Worm (Caenorhabditis elegans) whole organism, L2 larva: ENCODE results near the gene spp-3.

Experiments
- F13H6.1 ChIP-seq: sonication (generic microtip); optimal IDR thresholded peaks from 2 replicates; lab custom pipeline; 2016; ENCODE audit warnings: missing genetic modification characterization, missing compliant biosample characterization
- R02D3.7 ChIP-seq: fragments of 150-350 bp; optimal IDR thresholded peaks from 2 replicates; lab custom pipeline; 2014; ENCODE audit warnings: missing biosample characterization, missing genetic modification characterization
- Y55F3AM.14 ChIP-seq: fragments of 200-800 bp; sonication (Bioruptor generic); optimal IDR thresholded peaks from 2 replicates; lab custom pipeline; 2018; ENCODE audit warnings: mild to moderate bottlenecking, missing genetic modification characterization, missing compliant biosample characterization
- alr-1 ChIP-seq: fragments of 150-350 bp; optimal IDR thresholded peaks from 2 replicates; lab custom pipeline; 2014; ENCODE audit warnings: missing biosample characterization, missing genetic modification characterization
- ama-1 ChIP-seq: fragments of 150-350 bp; optimal IDR thresholded peaks from 2 replicates; lab custom pipeline; 2018; ENCODE audit warnings: inconsistent platforms
- crh-2 ChIP-seq: sonication (generic microtip); optimal IDR thresholded peaks from 2 replicates; lab custom pipeline; 2017; ENCODE audit warnings: missing biosample characterization, missing genetic modification characterization
- dmd-4 ChIP-seq: sonication (generic microtip); optimal IDR thresholded peaks from 2 replicates; lab custom pipeline; 2017; ENCODE audit warnings: missing biosample characterization, missing genetic modification characterization
- egl-27 ChIP-seq: sonication (generic microtip); optimal IDR thresholded peaks from 3 replicates; lab custom pipeline; 2017; ENCODE audit warnings: missing biosample characterization, missing genetic modification reagents, missing genetic modification characterization
- elt-1 ChIP-seq: fragments of 150-350 bp; optimal IDR thresholded peaks from 2 replicates; lab custom pipeline; 2014; ENCODE audit warnings: missing biosample characterization, missing genetic modification characterization
- elt-3 ChIP-seq: sonication (generic microtip); optimal IDR thresholded peaks from 2 replicates; lab custom pipeline; 2017; ENCODE audit warnings: missing biosample characterization, missing genetic modification characterization
- fos-1 ChIP-seq: fragments of 150-350 bp; optimal IDR thresholded peaks from 2 replicates; lab custom pipeline; 2014; ENCODE audit warnings: missing biosample characterization, missing genetic modification characterization
- gmeb-1 ChIP-seq: fragments of 150-350 bp; optimal IDR thresholded peaks from 2 replicates; lab custom pipeline; 2014; ENCODE audit warnings: missing biosample characterization, missing genetic modification characterization
- lin-11 ChIP-seq: fragments of 150-350 bp; sonication (generic microtip); optimal IDR thresholded peaks from 2 replicates; lab custom pipeline; 2014; ENCODE audit warnings: missing biosample characterization, missing genetic modification characterization, inconsistent platforms, mixed read lengths
- lin-13 ChIP-seq: fragments of 150-350 bp; optimal IDR thresholded peaks from 2 replicates; lab custom pipeline; 2014; ENCODE audit warnings: missing biosample characterization, missing genetic modification reagents, missing genetic modification characterization
- lsy-2 ChIP-seq, 2 experiments: fragments of 150-350 bp in 1 of 2; sonication (generic microtip) in 1 of 2; optimal IDR thresholded peaks; 2 replicates each; lab custom pipeline; 2014 to 2017; ENCODE audit warnings: missing biosample characterization in 2 of 2, missing genetic modification characterization in 2 of 2
- mab-5 ChIP-seq: fragments of 150-350 bp; optimal IDR thresholded peaks from 2 replicates; lab custom pipeline; 2014; ENCODE audit warnings: missing biosample characterization, missing genetic modification characterization
- mbf-1 ChIP-seq: sonication (generic microtip); optimal IDR thresholded peaks from 2 replicates; lab custom pipeline; 2017; ENCODE audit warnings: missing biosample characterization, missing genetic modification characterization
- mdl-1 ChIP-seq, 2 experiments: fragments of 150-350 bp in 1 of 2; sonication (generic microtip) in 1 of 2; optimal IDR thresholded peaks; 2 replicates each; lab custom pipeline; 2017; ENCODE audit warnings: missing biosample characterization in 2 of 2, missing genetic modification characterization in 2 of 2
- nhr-10 ChIP-seq: sonication (generic microtip); optimal IDR thresholded peaks from 2 replicates; lab custom pipeline; 2017; ENCODE audit warnings: missing biosample characterization, missing genetic modification characterization
- nhr-11 ChIP-seq: fragments of 150-350 bp; optimal IDR thresholded peaks from 2 replicates; lab custom pipeline; 2014; ENCODE audit warnings: missing biosample characterization, missing genetic modification characterization
- nhr-129 ChIP-seq: fragments of 150-350 bp; optimal IDR thresholded peaks from 2 replicates; lab custom pipeline; 2014; ENCODE audit warnings: missing biosample characterization, missing genetic modification characterization
- nhr-21 ChIP-seq: fragments of 150-350 bp; optimal IDR thresholded peaks from 2 replicates; lab custom pipeline; 2014; ENCODE audit warnings: missing biosample characterization, missing genetic modification characterization
- nhr-23 ChIP-seq: fragments of 150-350 bp; optimal IDR thresholded peaks from 2 replicates; lab custom pipeline; 2014; ENCODE audit warnings: missing biosample characterization, missing genetic modification reagents, missing genetic modification characterization
- nhr-25 ChIP-seq: fragments of 150-350 bp; sonication (generic microtip); optimal IDR thresholded peaks from 3 replicates; lab custom pipeline; 2014; ENCODE audit warnings: missing biosample characterization, missing genetic modification characterization
- nhr-6 ChIP-seq: fragments of 150-350 bp; optimal IDR thresholded peaks from 2 replicates; lab custom pipeline; 2014; ENCODE audit warnings: missing biosample characterization, missing genetic modification characterization
- sem-4 ChIP-seq: fragments of 150-350 bp; optimal IDR thresholded peaks from 2 replicates; lab custom pipeline; 2014; ENCODE audit warnings: missing biosample characterization, missing genetic modification reagents, missing genetic modification characterization
- sma-3 ChIP-seq: sonication (generic microtip); optimal IDR thresholded peaks from 2 replicates; lab custom pipeline; 2016; ENCODE audit warnings: missing genetic modification reagents, missing genetic modification characterization, missing compliant biosample characterization
- sma-9 ChIP-seq, 2 experiments: fragments of 150-350 bp in 1 of 2; sonication (generic microtip) in 1 of 2; optimal IDR thresholded peaks; 2 replicates each; lab custom pipeline; 2014 to 2016; ENCODE audit warnings: missing genetic modification characterization in 2 of 2, mild to moderate bottlenecking in 1 of 2, missing biosample characterization in 1 of 2, missing compliant biosample characterization in 1 of 2, missing genetic modification reagents in 1 of 2, moderate library complexity in 1 of 2
- snpc-4 ChIP-seq: fragments of 150-350 bp; optimal IDR thresholded peaks from 2 replicates; lab custom pipeline; 2014; ENCODE audit warnings: missing biosample characterization, missing genetic modification characterization
- unc-39 ChIP-seq: fragments of 150-350 bp; optimal IDR thresholded peaks from 2 replicates; lab custom pipeline; 2014; ENCODE audit warnings: missing biosample characterization, missing genetic modification characterization
- unc-55 ChIP-seq: fragments of 150-350 bp; sonication (generic microtip); optimal IDR thresholded peaks from 3 replicates; lab custom pipeline; 2014; ENCODE audit warnings: missing biosample characterization, missing genetic modification reagents, missing genetic modification characterization
- unc-62 ChIP-seq: fragments of 150-350 bp; optimal IDR thresholded peaks from 2 replicates; lab custom pipeline; 2014; ENCODE audit warnings: missing biosample characterization, missing genetic modification reagents, missing genetic modification characterization
- ztf-11 ChIP-seq: sonication (generic microtip); optimal IDR thresholded peaks from 2 replicates; lab custom pipeline; 2017; ENCODE audit warnings: missing biosample characterization, missing genetic modification characterization
- ztf-4 ChIP-seq: fragments of 150-350 bp; optimal IDR thresholded peaks from 2 replicates; lab custom pipeline; 2014; ENCODE audit warnings: missing biosample characterization, missing genetic modification characterization

The spp-3 gene

DNA sequence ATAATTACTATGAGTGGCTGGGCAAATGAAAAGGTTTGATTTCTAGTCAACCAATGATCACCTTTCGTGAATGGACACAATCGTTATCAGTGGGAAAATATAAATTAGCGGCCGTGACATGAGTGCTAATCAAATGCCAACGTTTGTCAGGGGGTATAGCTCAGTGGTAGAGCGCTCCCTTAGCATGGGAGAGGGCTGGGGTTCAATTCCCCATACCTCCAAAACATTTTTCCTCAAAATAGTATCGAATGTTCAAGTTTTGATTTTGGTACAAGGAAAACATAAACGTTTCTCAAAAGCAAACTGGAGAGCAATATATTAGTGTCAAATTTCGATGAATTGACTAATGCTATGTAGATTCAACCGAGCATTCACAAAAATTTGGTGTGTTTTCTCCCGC is 8.5 kb upstream of the spp-3 start:
- TF ChIP-seq elt-3 (no peak), nhr-21 (tag; lab: Kevin White, UChicago) (peak; percentile 53), lsy-2 (tag; optimal IDR thresholded peaks at IDR 0.05; lab: Kevin White, UChicago) (peak in 1 of 2 experiments; percentile 30), dmd-4 (tag; lab: Kevin White, UChicago) (no peak), F13H6.1 (peak; percentile 39), nhr-10 (tag; lab: Kevin White, UChicago) (peak; percentile 34), crh-2 (tag; lab: Kevin White, UChicago) (peak; percentile 23), egl-27 (tag; lab: Kevin White, UChicago) (no peak), sma-3 (GFP tag; lab: Kevin White, UChicago) (peak; percentile 52), alr-1 (no peak), fos-1 (tag; lab: Kevin White, UChicago) (peak; percentile 25), sma-9 (GFP tag; optimal IDR thresholded peaks at IDR 0.05; lab: Kevin White, UChicago) (peak; percentile 62), sma-9 (tag; optimal IDR thresholded peaks at IDR 0.05; lab: Kevin White, UChicago) (no peak), gmeb-1 (no peak), nhr-129 (peak; percentile 24)

DNA sequence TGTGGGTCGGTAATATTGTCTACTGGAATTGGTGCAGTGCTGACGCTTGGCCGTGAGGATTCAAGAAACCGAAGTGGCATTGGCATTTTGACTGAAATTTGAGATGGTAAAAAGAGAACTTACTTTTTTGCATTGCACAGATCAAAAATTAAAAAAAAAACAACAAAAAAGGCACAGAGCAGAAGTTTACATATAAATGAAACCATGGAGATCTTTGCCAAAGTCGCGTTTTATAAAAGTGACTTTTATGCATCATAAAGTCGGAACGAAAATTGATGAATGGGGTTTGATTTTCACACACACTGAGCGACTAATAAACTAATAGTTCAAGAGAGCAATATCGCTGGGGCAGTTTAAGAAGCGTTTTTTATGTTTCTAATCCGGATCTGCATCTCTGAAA is 7.2 kb upstream of the spp-3 start, which contains the start of gene T08A9.13:
Gene T08A9.13, minus strand, starts transcription at position 101 of the 400 bp plus-strand sequence.
- TF ChIP-seq R02D3.7 (tag; lab: Kevin White, UChicago) (no peak), mbf-1 (no peak), fos-1 (tag; lab: Kevin White, UChicago) (no peak), gmeb-1 (no peak), ztf-4 (tag; lab: Kevin White, UChicago) (no peak), mab-5 (no peak), nhr-25 (tag; lab: Kevin White, UChicago) (no peak), unc-62 (GFP tag; lab: Kevin White, UChicago) (no peak), ama-1 (lab: Kevin White, UChicago) (no peak), snpc-4 (tag; lab: Kevin White, UChicago) (no peak), dmd-4 (tag; lab: Kevin White, UChicago) (no peak), Y55F3AM.14 (GFP tag; lab: Kevin White, UChicago) (no peak), unc-39 (no peak)

DNA sequence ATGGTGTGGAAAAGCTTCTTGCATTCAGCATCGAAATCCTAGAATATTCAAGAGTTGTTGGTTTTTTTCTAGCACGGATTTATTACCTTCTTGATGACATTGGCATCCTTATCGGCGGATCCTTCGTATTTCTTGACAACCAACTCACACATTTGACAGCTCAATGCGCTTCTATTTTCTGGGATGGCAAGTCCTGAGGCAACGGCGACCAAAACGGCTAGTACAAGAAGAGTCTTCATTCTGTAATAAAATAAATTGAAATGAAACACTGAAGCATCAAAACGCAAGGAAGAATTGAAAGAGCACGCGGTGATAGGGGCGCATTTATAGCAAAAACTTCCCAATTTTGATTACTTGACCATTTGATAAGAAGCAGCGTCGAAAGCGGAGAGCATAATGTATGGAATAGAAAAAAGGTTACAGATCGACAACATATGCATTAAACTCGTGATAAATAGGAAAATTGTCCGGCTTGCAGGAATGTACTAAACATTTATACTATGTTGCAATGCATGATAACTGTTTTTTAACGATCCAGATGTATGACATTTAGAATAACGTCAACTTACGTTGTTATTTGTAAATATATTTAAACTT is 5.1 kb upstream of the spp-3 start, which contains the start of gene spp-5:
Gene spp-5, minus strand, starts transcription at position 240 of the 597 bp plus-strand sequence.
- TF ChIP-seq mdl-1 (tag; optimal IDR thresholded peaks at IDR 0.05; lab: Kevin White, UChicago): no peak
- TF ChIP-seq unc-55 (GFP tag; lab: Kevin White, UChicago): no peak
- peak; percentile 37 for TF ChIP-seq sma-9 (GFP tag; optimal IDR thresholded peaks at IDR 0.05; lab: Kevin White, UChicago)
- no peak for TF ChIP-seq sma-9 (tag; optimal IDR thresholded peaks at IDR 0.05; lab: Kevin White, UChicago)
- TF ChIP-seq gmeb-1: peak; percentile 54
- peak; percentile 65 for TF ChIP-seq F13H6.1
- peak; percentile 71 for TF ChIP-seq fos-1 (tag; lab: Kevin White, UChicago)
- peak in 1 of 2 experiments; percentile 1 for TF ChIP-seq lsy-2 (tag; optimal IDR thresholded peaks at IDR 0.05; lab: Kevin White, UChicago)
- TF ChIP-seq nhr-129: peak; percentile 20
- peak; percentile 67 for TF ChIP-seq crh-2 (tag; lab: Kevin White, UChicago)

DNA sequence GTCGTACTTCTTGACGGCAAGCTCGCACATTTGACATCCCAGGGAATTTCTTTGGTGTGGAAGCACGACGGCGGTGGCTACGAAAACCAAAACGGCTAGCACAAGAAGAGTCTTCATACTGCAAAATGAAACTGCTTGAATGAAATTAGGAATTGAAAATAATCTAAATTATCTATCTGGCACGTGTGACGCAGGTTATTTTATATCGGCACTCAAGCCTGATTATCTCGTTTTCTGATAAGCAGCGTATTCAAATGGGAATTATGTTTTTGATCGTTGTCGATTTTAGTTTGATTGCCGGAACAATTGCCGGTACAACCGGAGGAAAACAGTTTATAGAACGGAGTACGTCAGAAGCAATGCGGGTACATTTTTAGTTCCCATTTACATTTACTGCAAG is 3.5 kb upstream of the spp-3 start, which contains the start of gene spp-4:
Gene spp-4, minus strand, starts transcription at position 118 of the 400 bp plus-strand sequence.
- TF ChIP-seq lin-11 (tag; lab: Kevin White, UChicago) (no peak), sem-4 (tag; lab: Kevin White, UChicago) (no peak), mdl-1 (tag; optimal IDR thresholded peaks at IDR 0.05; lab: Kevin White, UChicago) (no peak), lin-13 (GFP tag; lab: Kevin White, UChicago) (no peak), egl-27 (tag; lab: Kevin White, UChicago) (no peak), elt-1 (no peak), fos-1 (tag; lab: Kevin White, UChicago) (peak; percentile 3), nhr-21 (tag; lab: Kevin White, UChicago) (no peak), nhr-6 (tag; lab: Kevin White, UChicago) (no peak), ztf-11 (tag; lab: Kevin White, UChicago) (no peak), mab-5 (no peak), nhr-11 (tag; lab: Kevin White, UChicago) (no peak), sma-9 (GFP tag; optimal IDR thresholded peaks at IDR 0.05; lab: Kevin White, UChicago) (peak; percentile 27), sma-9 (tag; optimal IDR thresholded peaks at IDR 0.05; lab: Kevin White, UChicago) (no peak), nhr-129 (no peak), nhr-23 (tag; lab: Kevin White, UChicago) (no peak)
- TF ChIP-seq, all 48 proteins: peak for 2
